Fruit fly (Drosophila melanogaster) whole organism, embryonic: ENCODE data around the gene VhaM9.7-d.

Source experiments
- Bdp1 ChIP-seq: fragments of 200-800 bp; sonication (Bioruptor generic); optimal IDR thresholded peaks from 3 replicates; lab custom pipeline; 2016; ENCODE audit warnings: missing biosample characterization, missing genetic modification characterization
- CG10209 ChIP-seq: fragments of 200-800 bp; sonication (Bioruptor generic); optimal IDR thresholded peaks from 3 replicates; lab custom pipeline; 2017; ENCODE audit warnings: missing biosample characterization, mild to moderate bottlenecking, missing genetic modification characterization, missing genetic modification reagents
- CG10979 ChIP-seq: fragments of 200-800 bp; sonication (Bioruptor generic); optimal IDR thresholded peaks from 2 replicates; lab custom pipeline; 2018; ENCODE audit warnings: missing biosample characterization, mild to moderate bottlenecking, missing genetic modification characterization, moderate library complexity
- CG11723 ChIP-seq: fragments of 200-800 bp; sonication (Bioruptor generic); optimal IDR thresholded peaks from 2 replicates; lab custom pipeline; 2017; ENCODE audit warnings: missing biosample characterization, mild to moderate bottlenecking, missing genetic modification characterization
- CG12104 ChIP-seq: fragments of 200-800 bp; sonication (Bioruptor generic); optimal IDR thresholded peaks from 3 replicates; lab custom pipeline; 2016; ENCODE audit warnings: missing biosample characterization, missing genetic modification characterization
- CG1233 ChIP-seq: fragments of 200-800 bp; sonication (Bioruptor generic); optimal IDR thresholded peaks from 4 replicates; lab custom pipeline; 2018; ENCODE audit warnings: missing biosample characterization, mild to moderate bottlenecking, missing genetic modification characterization
- CG12659 ChIP-seq: fragments of 200-800 bp; sonication (Bioruptor generic); optimal IDR thresholded peaks from 3 replicates; lab custom pipeline; 2017; ENCODE audit warnings: mild to moderate bottlenecking, missing biosample characterization, missing genetic modification reagents, missing genetic modification characterization
- CG13287 ChIP-seq: fragments of 200-800 bp; sonication (Bioruptor generic); IDR thresholded peaks from 2 replicates; pipeline ENCODE4 v1.3.6; 2022; ENCODE audit warnings: missing biosample characterization, missing genetic modification characterization; ENCODE audit not compliant: partially characterized antibody
- CG14050 ChIP-seq: fragments of 200-800 bp; sonication (Bioruptor generic); IDR thresholded peaks from 3 replicates; pipeline ENCODE4 v1.3.6; 2022; ENCODE audit warnings: missing biosample characterization, missing genetic modification characterization
- CG16813 ChIP-seq: fragments of 200-800 bp; sonication (Bioruptor generic); IDR thresholded peaks from 3 replicates; pipeline ENCODE4 v1.3.6; 2022; ENCODE audit warnings: missing biosample characterization, missing genetic modification characterization; ENCODE audit not compliant: partially characterized antibody
- CG18619 ChIP-seq: fragments of 200-800 bp; sonication (Bioruptor generic); optimal IDR thresholded peaks from 3 replicates; lab custom pipeline; 2017; ENCODE audit warnings: missing biosample characterization, mild to moderate bottlenecking, missing genetic modification characterization
- CG6175 ChIP-seq: fragments of 200-800 bp; sonication (Bioruptor generic); IDR thresholded peaks from 3 replicates; pipeline ENCODE4 v1.3.6; 2022; ENCODE audit warnings: missing biosample characterization, missing genetic modification characterization
- CG6791 ChIP-seq: fragments of 200-800 bp; sonication (Bioruptor generic); IDR thresholded peaks from 3 replicates; pipeline ENCODE4 v1.3.6; 2022; ENCODE audit warnings: missing biosample characterization, missing genetic modification characterization; ENCODE audit not compliant: partially characterized antibody
- CG6813 ChIP-seq: fragments of 200-800 bp; sonication (Bioruptor generic); optimal IDR thresholded peaks from 2 replicates; lab custom pipeline; 2017; ENCODE audit warnings: missing biosample characterization, missing genetic modification characterization, mild to moderate bottlenecking, moderate library complexity, missing genetic modification reagents
- CG8089 ChIP-seq: fragments of 200-800 bp; sonication (Bioruptor generic); optimal IDR thresholded peaks from 3 replicates; lab custom pipeline; 2016; ENCODE audit warnings: missing biosample characterization, missing genetic modification characterization
- CG9215 ChIP-seq: fragments of 200-800 bp; sonication (Bioruptor generic); IDR thresholded peaks from 2 replicates; pipeline ENCODE4 v1.3.6; 2022; ENCODE audit warnings: missing biosample characterization, missing genetic modification characterization
- CG9727 ChIP-seq: fragments of 200-800 bp; sonication (Bioruptor generic); optimal IDR thresholded peaks from 3 replicates; lab custom pipeline; 2017; ENCODE audit warnings: missing biosample characterization, mild to moderate bottlenecking, missing genetic modification characterization
- CG9876 ChIP-seq: fragments of 200-800 bp; sonication (Bioruptor generic); optimal IDR thresholded peaks from 2 replicates; lab custom pipeline; 2016; ENCODE audit warnings: missing biosample characterization, missing genetic modification characterization
- CkIIα-i1 ChIP-seq: fragments of 200-800 bp; sonication (Bioruptor generic); IDR thresholded peaks from 2 replicates; pipeline ENCODE4 v1.3.6; 2022; ENCODE audit warnings: missing biosample characterization, missing genetic modification characterization
- D19A ChIP-seq: fragments of 200-800 bp; optimal IDR thresholded peaks from 3 replicates; lab custom pipeline; 2019; ENCODE audit warnings: missing biosample characterization, mild to moderate bottlenecking, missing genetic modification characterization, moderate library complexity
- Dbx ChIP-seq: fragments of 200-800 bp; sonication (Bioruptor generic); IDR thresholded peaks from 3 replicates; pipeline ENCODE4 v1.3.6; 2022; ENCODE audit warnings: missing biosample characterization, missing genetic modification characterization
- ERR ChIP-seq: fragments of 200-800 bp; sonication (Bioruptor generic); optimal IDR thresholded peaks from 2 replicates; lab custom pipeline; 2016; ENCODE audit warnings: missing biosample characterization, missing genetic modification characterization
- Elba2 ChIP-seq: fragments of 200-800 bp; sonication (Bioruptor generic); optimal IDR thresholded peaks from 3 replicates; lab custom pipeline; 2016; ENCODE audit warnings: missing biosample characterization, missing genetic modification characterization
- Gug ChIP-seq: fragments of 200-800 bp; sonication (Bioruptor generic); IDR thresholded peaks from 4 replicates; pipeline ENCODE4 v1.3.6; 2022; ENCODE audit warnings: missing biosample characterization, missing genetic modification characterization
- HLH54F ChIP-seq: fragments of 200-800 bp; sonication (Bioruptor generic); optimal IDR thresholded peaks from 3 replicates; lab custom pipeline; 2016; ENCODE audit warnings: missing biosample characterization, missing genetic modification characterization
- Hr78 ChIP-seq, 2 experiments: fragments of 200-800 bp in 1 of 2; fragments of >200 bp in 1 of 2; sonication (Bioruptor generic) in 1 of 2; optimal IDR thresholded peaks; 2 replicates each; lab custom pipeline; 2017 to 2019; ENCODE audit warnings: missing biosample characterization in 2 of 2, missing genetic modification characterization in 2 of 2, mild to moderate bottlenecking in 1 of 2, moderate library complexity in 1 of 2
- Med ChIP-seq: fragments of 200-800 bp; sonication (Bioruptor generic); peaks from one replicate; lab custom pipeline; 2016; ENCODE audit warnings: missing biosample characterization, missing genetic modification characterization, mild to moderate bottlenecking, inconsistent platforms, moderate library complexity
- Mes4 ChIP-seq: fragments of 200-800 bp; sonication (Bioruptor generic); optimal IDR thresholded peaks from 2 replicates; lab custom pipeline; 2016; ENCODE audit warnings: missing biosample characterization, missing genetic modification characterization
- Ptx1 ChIP-seq: fragments of 200-800 bp; sonication (Bioruptor generic); IDR thresholded peaks from 2 replicates; pipeline ENCODE4 v1.3.6; 2022; ENCODE audit warnings: missing biosample characterization, missing genetic modification characterization
- Scr ChIP-seq: fragments of 200-800 bp; sonication (Bioruptor generic); IDR thresholded peaks from 2 replicates; pipeline ENCODE4 v1.3.6; 2022; ENCODE audit warnings: missing biosample characterization, missing genetic modification characterization; ENCODE audit not compliant: partially characterized antibody
- Sox100B ChIP-seq: fragments of 200-800 bp; sonication (Bioruptor generic); optimal IDR thresholded peaks from 3 replicates; lab custom pipeline; 2018; ENCODE audit warnings: missing biosample characterization, mild to moderate bottlenecking, missing genetic modification characterization
- Xrp1 ChIP-seq: fragments of 200-800 bp; sonication (Bioruptor generic); IDR thresholded peaks from 2 replicates; pipeline ENCODE4 v1.3.6; 2022; ENCODE audit warnings: missing biosample characterization, missing genetic modification characterization
- ara ChIP-seq: fragments of 200-800 bp; sonication (Bioruptor generic); IDR thresholded peaks from 2 replicates; pipeline ENCODE4 v1.3.6; 2022; ENCODE audit warnings: missing biosample characterization, missing genetic modification characterization
- chinmo ChIP-seq: fragments of 200-800 bp; sonication (Bioruptor generic); IDR thresholded peaks from 4 replicates; pipeline ENCODE4 v1.3.6; 2022; ENCODE audit warnings: missing biosample characterization, missing genetic modification characterization; ENCODE audit not compliant: partially characterized antibody
- dimm ChIP-seq: fragments of 200-800 bp; sonication (Bioruptor generic); IDR thresholded peaks from 2 replicates; pipeline ENCODE4 v1.3.6; 2022; ENCODE audit warnings: missing biosample characterization, missing genetic modification characterization
- eve ChIP-seq, 2 experiments: fragments of >200 bp; optimal IDR thresholded peaks; 2 replicates each; lab custom pipeline; 2017; ENCODE audit warnings: missing biosample characterization in 2 of 2, missing genetic modification characterization in 2 of 2
- exex ChIP-seq: fragments of 200-800 bp; sonication (Bioruptor generic); optimal IDR thresholded peaks from 4 replicates; lab custom pipeline; 2018; ENCODE audit warnings: missing biosample characterization, mild to moderate bottlenecking, missing genetic modification characterization, moderate library complexity
- gce ChIP-seq: fragments of 200-800 bp; sonication (Bioruptor generic); IDR thresholded peaks from 3 replicates; pipeline ENCODE4 v1.3.6; 2022; ENCODE audit warnings: missing biosample characterization, missing genetic modification characterization
- gem ChIP-seq: fragments of 200-800 bp; sonication (Bioruptor generic); optimal IDR thresholded peaks from 2 replicates; lab custom pipeline; 2019; ENCODE audit warnings: missing biosample characterization, mild to moderate bottlenecking, missing genetic modification characterization, moderate library complexity
- hkb ChIP-seq, 2 experiments: fragments of 200-800 bp in 1 of 2; fragments of >200 bp in 1 of 2; sonication (Bioruptor generic) in 1 of 2; IDR thresholded peaks in 1 of 2; optimal IDR thresholded peaks in 1 of 2; 2 replicates each; pipeline versions ENCODE4 v1.3.6 to Lab custom; 2017 to 2022; ENCODE audit warnings: missing biosample characterization in 1 of 2, missing genetic modification characterization in 1 of 2
- kay ChIP-seq: fragments of 200-800 bp; sonication (Bioruptor generic); optimal IDR thresholded peaks from 2 replicates; lab custom pipeline; 2016; ENCODE audit warnings: missing biosample characterization, missing genetic modification characterization
- pros ChIP-seq: fragments of 200-800 bp; sonication (Bioruptor generic); optimal IDR thresholded peaks from 3 replicates; lab custom pipeline; 2019; ENCODE audit warnings: missing biosample characterization, mild to moderate bottlenecking, missing genetic modification characterization, moderate library complexity
- sens ChIP-seq: fragments of 200-800 bp; sonication (Bioruptor generic); peaks from one replicate; lab custom pipeline; 2016; ENCODE audit warnings: missing biosample characterization, missing genetic modification characterization
- sug ChIP-seq: fragments of 200-800 bp; optimal IDR thresholded peaks from 2 replicates; lab custom pipeline; 2019; ENCODE audit warnings: missing biosample characterization, mild to moderate bottlenecking, missing genetic modification characterization, moderate library complexity
- twi ChIP-seq: fragments of 200-800 bp; optimal IDR thresholded peaks from 2 replicates; lab custom pipeline; 2019; ENCODE audit warnings: missing biosample characterization, mild to moderate bottlenecking, missing genetic modification characterization, moderate library complexity

VhaM9.7-d gene

dm6 chr3R:16980958-16981623, 6.1 kb downstream of the VhaM9.7-d start (continued):
- TF ChIP-seq CkIIα-i1 (GFP tag; lab: Robert Waterston, UW), result no peak
- no peak for TF ChIP-seq CG11723 (GFP tag; lab: Kevin White, UChicago)
- TF ChIP-seq chinmo (GFP tag; lab: Robert Waterston, UW), result 0 out of 4 replicates have a peak, but pooled peaks have one; percentile 43
- no peak for TF ChIP-seq CG16813 (GFP tag; lab: Robert Waterston, UW)
- TF ChIP-seq CG9876 (GFP tag; lab: Kevin White, UChicago), result no peak
- no peak for TF ChIP-seq CG10979 (tag; lab: Kevin White, UChicago)
- TF ChIP-seq dimm, result no peak
- TF ChIP-seq eve (GFP tag; optimal IDR thresholded peaks at IDR 0.05; lab: Kevin White, UChicago), result no peak
- TF ChIP-seq CG12659 (GFP tag; lab: Kevin White, UChicago), result no peak
- no peak for TF ChIP-seq Xrp1 (GFP tag; lab: Robert Waterston, UW)
- peak; percentile 3 for TF ChIP-seq Bdp1
- no peak for TF ChIP-seq CG14050 (GFP tag; lab: Robert Waterston, UW)
- peak; percentile 26 for TF ChIP-seq sug (tag; lab: Kevin White, UChicago)
- TF ChIP-seq hkb (optimal IDR thresholded peaks at IDR 0.05; lab: Kevin White, UChicago), result no peak
- TF ChIP-seq hkb (GFP tag; IDR thresholded peaks at IDR 0.05; lab: Robert Waterston, UW), result no peak
- TF ChIP-seq Dbx (GFP tag; lab: Robert Waterston, UW), result peak; percentile 25; the same call in 1 of the 3 replicates
- no peak for TF ChIP-seq CG6791 (GFP tag; lab: Robert Waterston, UW)
- TF ChIP-seq kay, result no peak
- peak; percentile 48 for TF ChIP-seq exex (tag; lab: Kevin White, UChicago)
- no peak for TF ChIP-seq CG8089 (GFP tag; lab: Kevin White, UChicago)
- TF ChIP-seq CG18619 (GFP tag; lab: Kevin White, UChicago), result peak; percentile 4
- no peak for TF ChIP-seq CG1233
- no peak for TF ChIP-seq Hr78 (GFP tag; optimal IDR thresholded peaks at IDR 0.05; lab: Kevin White, UChicago)
- TF ChIP-seq sens (GFP tag; lab: Kevin White, UChicago), result peak; percentile 42
- TF ChIP-seq Mes4 (GFP tag; lab: Kevin White, UChicago), result no peak
- no peak for TF ChIP-seq ERR (GFP tag; lab: Kevin White, UChicago)
- TF ChIP-seq Med, result peak; percentile 69
- TF ChIP-seq ara, result no peak
- no peak for TF ChIP-seq Ptx1 (GFP tag; lab: Robert Waterston, UW)
- no peak for TF ChIP-seq CG9727 (GFP tag; lab: Kevin White, UChicago)
- TF ChIP-seq HLH54F (GFP tag; lab: Kevin White, UChicago), result no peak
- TF ChIP-seq D19A (tag; lab: Kevin White, UChicago), result peak; percentile 68
- no peak for TF ChIP-seq CG13287 (GFP tag; lab: Robert Waterston, UW)
- no peak for TF ChIP-seq Elba2 (GFP tag; lab: Kevin White, UChicago)
- TF ChIP-seq pros (GFP tag; lab: Kevin White, UChicago), result no peak
- TF ChIP-seq gce (GFP tag; lab: Robert Waterston, UW), result no peak
- peak; percentile 73 for TF ChIP-seq twi
- no peak for TF ChIP-seq CG9215 (GFP tag; lab: Robert Waterston, UW)
- TF ChIP-seq CG6175 (GFP tag; lab: Robert Waterston, UW), result no peak
- no peak for TF ChIP-seq Gug (GFP tag; lab: Robert Waterston, UW)
- no peak for TF ChIP-seq Sox100B (GFP tag; lab: Kevin White, UChicago)
- no peak for TF ChIP-seq CG12104
- TF ChIP-seq Scr (GFP tag; lab: Robert Waterston, UW), result no peak
- TF ChIP-seq CG6813 (GFP tag; lab: Kevin White, UChicago), result peak; percentile 7
- peak; percentile 24 for TF ChIP-seq CG10209
- peak; percentile 18 for TF ChIP-seq gem
